In genomic region chrV:19519511-19519934, ce11 we compare ENCODE assay signal across 1 worm cellular context.
A peak's percentile ranks its signal among the peaks of the same experiment; 100 is the strongest.
TF ChIP-seq lines count a peak whose summit lies in the region.

No protein-coding gene starts in this region.

TF ChIP-seq in whole organism, L4 larva, 104 proteins besides CTCF, POLR2A, EP300 and RAD21 (continued from another document):
- TF ChIP-seq unc-62 (GFP tag; optimal IDR thresholded peaks at IDR 0.05 in 1 of 2; lab: Kevin White, UChicago) = no peak
- no peak for TF ChIP-seq unc-62 (tag; optimal IDR thresholded peaks at IDR 0.05; lab: Kevin White, UChicago)
- peak; percentile 81; the same call in 1 of the 2 replicates for TF ChIP-seq zfp-3 (GFP tag; conservative IDR thresholded peaks at IDR 0.05; lab: Robert Waterston, UW)
- TF ChIP-seq dmd-8 (GFP tag; IDR thresholded peaks at IDR 0.05; lab: Robert Waterston, UW) = peak; percentile 60; the same call in 1 of the 2 replicates
- no peak for TF ChIP-seq nhr-6 (tag; optimal IDR thresholded peaks at IDR 0.05; lab: Kevin White, UChicago)
- TF ChIP-seq nhr-25 (tag; optimal IDR thresholded peaks at IDR 0.05; lab: Kevin White, UChicago; ENCODE audit: borderline replicate concordance, insufficient read depth) = no peak
- no peak for TF ChIP-seq unc-39 (tag; optimal IDR thresholded peaks at IDR 0.05; lab: Kevin White, UChicago)
- TF ChIP-seq dve-1 (tag; optimal IDR thresholded peaks at IDR 0.05; lab: Kevin White, UChicago; ENCODE audit: insufficient read depth) = no peak
- TF ChIP-seq mdt-29 (GFP tag; IDR thresholded peaks at IDR 0.05; lab: Robert Waterston, UW) = 0 out of 2 replicates have a peak, but pooled peaks have one; percentile 58
- peak; percentile 4 for TF ChIP-seq nhr-28 (tag; optimal IDR thresholded peaks at IDR 0.05; lab: Kevin White, UChicago)
- peak; percentile 40 for TF ChIP-seq spr-1 (tag; optimal IDR thresholded peaks at IDR 0.05; lab: Kevin White, UChicago)
- TF ChIP-seq lim-7 (GFP tag; IDR thresholded peaks at IDR 0.05; lab: Robert Waterston, UW) = 0 out of 2 replicates have a peak, but pooled peaks have one; percentile 37
- peak; percentile 84 for TF ChIP-seq egl-43 (GFP tag; IDR thresholded peaks at IDR 0.05; lab: Robert Waterston, UW)
- no peak for TF ChIP-seq fos-1 (tag; optimal IDR thresholded peaks at IDR 0.05; lab: Kevin White, UChicago)
- TF ChIP-seq ZK337.2 (GFP tag; IDR thresholded peaks at IDR 0.05; lab: Robert Waterston, UW) = peak; percentile 62; the same call in 1 of the 2 replicates
- TF ChIP-seq dmd-6 (GFP tag; IDR thresholded peaks at IDR 0.05; lab: Robert Waterston, UW) = 0 out of 2 replicates have a peak, but pooled peaks have one; percentile 29
- no peak for TF ChIP-seq ceh-82 (tag; optimal IDR thresholded peaks at IDR 0.05; lab: Kevin White, UChicago)
- TF ChIP-seq ceh-20 (GFP tag; IDR thresholded peaks at IDR 0.05; lab: Robert Waterston, UW) = peak; percentile 73
- TF ChIP-seq mxl-3 (GFP tag; optimal IDR thresholded peaks at IDR 0.05; lab: Kevin White, UChicago) = peak; percentile 14
- TF ChIP-seq lin-38 (GFP tag; IDR thresholded peaks at IDR 0.05; lab: Robert Waterston, UW) = peak; percentile 63
- TF ChIP-seq skn-1 (tag; optimal IDR thresholded peaks at IDR 0.05; lab: Kevin White, UChicago) = no peak
- TF ChIP-seq F10B5.3 (tag; optimal IDR thresholded peaks at IDR 0.05; lab: Kevin White, UChicago) = no peak
- no peak for TF ChIP-seq cey-2 (tag; optimal IDR thresholded peaks at IDR 0.05; lab: Kevin White, UChicago; ENCODE audit: borderline replicate concordance, insufficient read depth)
- TF ChIP-seq Y48G9A.11 (GFP tag; IDR thresholded peaks at IDR 0.05; lab: Robert Waterston, UW) = peak; percentile 20; the same call in 1 of the 2 replicates
- no peak for TF ChIP-seq ceh-32 (tag; optimal IDR thresholded peaks at IDR 0.05; lab: Kevin White, UChicago; ENCODE audit: poor library complexity)
- TF ChIP-seq Y75B8A.6 (GFP tag; IDR thresholded peaks at IDR 0.05; lab: Robert Waterston, UW) = no peak
- TF ChIP-seq nhr-102 (tag; optimal IDR thresholded peaks at IDR 0.05; lab: Kevin White, UChicago) = peak; percentile 45
- TF ChIP-seq rbr-2 (tag; optimal IDR thresholded peaks at IDR 0.05; lab: Kevin White, UChicago) = peak; percentile 8
- TF ChIP-seq daf-19 (GFP tag; conservative IDR thresholded peaks at IDR 0.05; lab: Robert Waterston, UW) = no peak
TF ChIP-seq in whole organism, L4 larva: peak in this region for 42.
